Worm (Caenorhabditis elegans): ENCODE measurements around the gene T24C4.2.
A peak's percentile ranks its signal among the peaks of the same experiment; 100 is the strongest.

Gene T24C4.2

ce11 chrIII:833711-834442, 35.9 kb downstream of the T24C4.2 start (continued):
- TF ChIP-seq ztf-26 (tag; optimal IDR thresholded peaks at IDR 0.05) (peak; percentile 92), sdz-38 (tag; optimal IDR thresholded peaks at IDR 0.05) (no peak), attf-6 (GFP tag; IDR thresholded peaks at IDR 0.05) (no peak), snpc-3.4 (tag; optimal IDR thresholded peaks at IDR 0.05) (no peak), madf-8 (GFP tag; conservative IDR thresholded peaks at IDR 0.05) (no peak), lin-54 (GFP tag; optimal IDR thresholded peaks at IDR 0.05) (peak; percentile 60), athp-1 (tag; optimal IDR thresholded peaks at IDR 0.05) (no peak), chd-7 (tag; optimal IDR thresholded peaks at IDR 0.05) (peak; percentile 85), sptf-2 (GFP tag; optimal IDR thresholded peaks at IDR 0.05) (no peak), ztf-25 (GFP tag; IDR thresholded peaks at IDR 0.05) (no peak), rpc-1 (optimal IDR thresholded peaks at IDR 0.05) (no peak), rpc-1 (tag; optimal IDR thresholded peaks at IDR 0.05) (no peak), rec-8 (tag; optimal IDR thresholded peaks at IDR 0.05) (no peak), gei-17 (GFP tag; optimal IDR thresholded peaks at IDR 0.05) (no peak), F52B5.7 (tag; optimal IDR thresholded peaks at IDR 0.05) (peak; percentile 4), tlf-1 (GFP tag; optimal IDR thresholded peaks at IDR 0.05) (peak; percentile 87), nfya-2 (GFP tag; IDR thresholded peaks at IDR 0.05) (no peak), K11D2.4 (GFP tag; IDR thresholded peaks at IDR 0.05) (peak; percentile 79), hlh-26 (GFP tag; conservative IDR thresholded peaks at IDR 0.05) (no peak), zim-3 (tag; optimal IDR thresholded peaks at IDR 0.05) (no peak), F33H1.4 (GFP tag; IDR thresholded peaks at IDR 0.05) (peak; percentile 39; the same call in 1 of the 2 replicates), ccch-3 (GFP tag; optimal IDR thresholded peaks at IDR 0.05) (no peak), unc-62 (GFP tag; optimal IDR thresholded peaks at IDR 0.05) (peak; percentile 82), T07F8.4 (tag; optimal IDR thresholded peaks at IDR 0.05) (no peak), somi-1 (GFP tag; optimal IDR thresholded peaks at IDR 0.05) (peak; percentile 68), bed-1 (GFP tag; IDR thresholded peaks at IDR 0.05) (no peak), die-1 (tag; optimal IDR thresholded peaks at IDR 0.05) (peak; percentile 35), dpl-1 (GFP tag; optimal IDR thresholded peaks at IDR 0.05) (no peak), F23B12.7 (tag; optimal IDR thresholded peaks at IDR 0.05; ENCODE audit: insufficient read depth) (peak; percentile 40), attf-3 (GFP tag; conservative IDR thresholded peaks at IDR 0.05) (peak; percentile 47; the same call in 1 of the 2 replicates), lir-1 (GFP tag; conservative IDR thresholded peaks at IDR 0.05) (peak; percentile 17; the same call in 1 of the 2 replicates), nhr-80 (tag; optimal IDR thresholded peaks at IDR 0.05) (peak; percentile 95), F10E7.11 (tag; optimal IDR thresholded peaks at IDR 0.05) (no peak)

- no peak for TF ChIP-seq F49E8.2 (tag; optimal IDR thresholded peaks at IDR 0.05; ENCODE audit: insufficient read depth)
- TF ChIP-seq cebp-2 (GFP tag; IDR thresholded peaks at IDR 0.05), result no peak
- TF ChIP-seq egrh-3 (GFP tag; IDR thresholded peaks at IDR 0.05), result no peak
- TF ChIP-seq zim-3 (tag; optimal IDR thresholded peaks at IDR 0.05), result no peak
- no peak for TF ChIP-seq F33H1.4 (GFP tag; IDR thresholded peaks at IDR 0.05)
- TF ChIP-seq attf-6 (GFP tag; IDR thresholded peaks at IDR 0.05), result no peak
- no peak for TF ChIP-seq snpc-4 (GFP tag; optimal IDR thresholded peaks at IDR 0.05)
- no peak for TF ChIP-seq snpc-4 (tag; optimal IDR thresholded peaks at IDR 0.05)
- peak; percentile 34 for TF ChIP-seq attf-5 (GFP tag; optimal IDR thresholded peaks at IDR 0.05)
- no peak for TF ChIP-seq ccch-3 (GFP tag; optimal IDR thresholded peaks at IDR 0.05)
- TF ChIP-seq somi-1 (GFP tag; optimal IDR thresholded peaks at IDR 0.05), result no peak
- no peak for TF ChIP-seq lsl-1 (GFP tag; optimal IDR thresholded peaks at IDR 0.05)
- TF ChIP-seq B0261.1 (tag; optimal IDR thresholded peaks at IDR 0.05), result no peak
- TF ChIP-seq tbp1 (GFP tag; optimal IDR thresholded peaks at IDR 0.05), result peak; percentile 13
- peak; percentile 29; the same call in 1 of the 2 replicates for TF ChIP-seq cebp-1 (GFP tag; IDR thresholded peaks at IDR 0.05)
- peak; percentile 71 for TF ChIP-seq cebp-1 (tag; optimal IDR thresholded peaks at IDR 0.05)
- TF ChIP-seq aptf-3 (GFP tag; IDR thresholded peaks at IDR 0.05), result no peak
- peak; percentile 91 for TF ChIP-seq nhr-80 (tag; optimal IDR thresholded peaks at IDR 0.05)
- TF ChIP-seq mes-4 (tag; optimal IDR thresholded peaks at IDR 0.05), result no peak
- TF ChIP-seq snpc-1.1 (tag; optimal IDR thresholded peaks at IDR 0.05; ENCODE audit: insufficient read depth), result no peak
Measured at ce11 chrIII:832855-833504, 36.8 kb downstream of the T24C4.2 start, which contains the start of gene zip-2. Gene zip-2, plus strand, starts transcription at chrIII:832982.

All from whole organism, young adult.